Worm (Caenorhabditis elegans) whole organism, mixed stage, embryonic: ENCODE measurements around the gene C04A11.2.

Experiments
- bed-3 ChIP-seq: fragments of 200-800 bp; sonication (Bioruptor generic); optimal IDR thresholded peaks from 3 replicates; lab custom pipeline; 2018; ENCODE audit warnings: mild to moderate bottlenecking, missing genetic modification characterization, moderate library complexity, missing compliant biosample characterization
- ceh-39 ChIP-seq: fragments of 150-350 bp; optimal IDR thresholded peaks from 2 replicates; lab custom pipeline; 2014; ENCODE audit warnings: missing biosample characterization, missing genetic modification characterization
- ceh-43 ChIP-seq: fragments of 200-800 bp; sonication (Bioruptor generic); optimal IDR thresholded peaks from 2 replicates; lab custom pipeline; 2018; ENCODE audit warnings: mild to moderate bottlenecking, missing genetic modification characterization, moderate library complexity, missing compliant biosample characterization
- ceh-83 ChIP-seq: fragments of 200-800 bp; sonication (Bioruptor generic); optimal IDR thresholded peaks from 2 replicates; lab custom pipeline; 2018; ENCODE audit warnings: mild to moderate bottlenecking, missing genetic modification characterization, missing compliant biosample characterization
- ces-1 ChIP-seq: fragments of 150-350 bp; optimal IDR thresholded peaks from 2 replicates; lab custom pipeline; 2014; ENCODE audit warnings: missing biosample characterization, missing genetic modification reagents, missing genetic modification characterization
- cnd-1 ChIP-seq: fragments of 200-800 bp; sonication (Bioruptor generic); optimal IDR thresholded peaks from 2 replicates; lab custom pipeline; 2018; ENCODE audit warnings: mild to moderate bottlenecking, missing genetic modification characterization, missing compliant biosample characterization
- drap-1 ChIP-seq: fragments of 200-800 bp; sonication (Bioruptor generic); optimal IDR thresholded peaks from 3 replicates; lab custom pipeline; 2018; ENCODE audit warnings: mild to moderate bottlenecking, missing genetic modification characterization, missing compliant biosample characterization
- elt-3 ChIP-seq: fragments of 150-350 bp; optimal IDR thresholded peaks from 2 replicates; lab custom pipeline; 2014; ENCODE audit warnings: missing biosample characterization, missing genetic modification characterization
- lin-32 ChIP-seq: fragments of 200-800 bp; sonication (Bioruptor generic); optimal IDR thresholded peaks from 2 replicates; lab custom pipeline; 2018; ENCODE audit warnings: mild to moderate bottlenecking, missing genetic modification characterization, missing compliant biosample characterization
- lsy-2 ChIP-seq: fragments of 150-350 bp; optimal IDR thresholded peaks from 2 replicates; lab custom pipeline; 2014; ENCODE audit warnings: missing biosample characterization, missing genetic modification characterization
- mab-5 ChIP-seq: fragments of 150-350 bp; optimal IDR thresholded peaks from 2 replicates; lab custom pipeline; 2014; ENCODE audit warnings: missing biosample characterization, missing genetic modification characterization
- mep-1 ChIP-seq: fragments of 150-350 bp; optimal IDR thresholded peaks from 2 replicates; lab custom pipeline; 2017; ENCODE audit warnings: missing biosample characterization, missing genetic modification reagents, missing genetic modification characterization, inconsistent platforms
- mls-2 ChIP-seq: sonication (generic microtip); optimal IDR thresholded peaks from 2 replicates; lab custom pipeline; 2016; ENCODE audit warnings: mild to moderate bottlenecking, missing genetic modification characterization, moderate library complexity, missing compliant biosample characterization
- nhr-28 ChIP-seq: fragments of 150-350 bp; optimal IDR thresholded peaks from 2 replicates; lab custom pipeline; 2014; ENCODE audit warnings: missing biosample characterization, missing genetic modification characterization
- nhr-76 ChIP-seq: sonication (generic microtip); optimal IDR thresholded peaks from 2 replicates; lab custom pipeline; 2017; ENCODE audit warnings: missing biosample characterization, missing genetic modification characterization
- pha-4 ChIP-seq: fragments of 150-350 bp; optimal IDR thresholded peaks from 2 replicates; lab custom pipeline; 2018; ENCODE audit warnings: missing biosample characterization, missing genetic modification reagents, missing genetic modification characterization
- snpc-4 ChIP-seq: fragments of 150-350 bp; optimal IDR thresholded peaks from 2 replicates; lab custom pipeline; 2014; ENCODE audit warnings: missing biosample characterization, missing genetic modification characterization
- sptf-1 ChIP-seq: sonication (generic microtip); optimal IDR thresholded peaks from 2 replicates; lab custom pipeline; 2017; ENCODE audit warnings: mild to moderate bottlenecking, missing genetic modification characterization, moderate library complexity, missing compliant biosample characterization
- tbx-8 ChIP-seq: fragments of 200-800 bp; sonication (Bioruptor generic); optimal IDR thresholded peaks from 2 replicates; lab custom pipeline; 2018; ENCODE audit warnings: mild to moderate bottlenecking, missing genetic modification characterization, moderate library complexity, missing compliant biosample characterization
- unc-62 ChIP-seq: fragments of 150-350 bp; optimal IDR thresholded peaks from 2 replicates; lab custom pipeline; 2014; ENCODE audit warnings: missing biosample characterization, missing genetic modification reagents, missing genetic modification characterization
- zip-8 ChIP-seq: fragments of 150-350 bp; optimal IDR thresholded peaks from 2 replicates; lab custom pipeline; 2014; ENCODE audit warnings: missing biosample characterization, missing genetic modification characterization

The C04A11.2 gene

DNA sequence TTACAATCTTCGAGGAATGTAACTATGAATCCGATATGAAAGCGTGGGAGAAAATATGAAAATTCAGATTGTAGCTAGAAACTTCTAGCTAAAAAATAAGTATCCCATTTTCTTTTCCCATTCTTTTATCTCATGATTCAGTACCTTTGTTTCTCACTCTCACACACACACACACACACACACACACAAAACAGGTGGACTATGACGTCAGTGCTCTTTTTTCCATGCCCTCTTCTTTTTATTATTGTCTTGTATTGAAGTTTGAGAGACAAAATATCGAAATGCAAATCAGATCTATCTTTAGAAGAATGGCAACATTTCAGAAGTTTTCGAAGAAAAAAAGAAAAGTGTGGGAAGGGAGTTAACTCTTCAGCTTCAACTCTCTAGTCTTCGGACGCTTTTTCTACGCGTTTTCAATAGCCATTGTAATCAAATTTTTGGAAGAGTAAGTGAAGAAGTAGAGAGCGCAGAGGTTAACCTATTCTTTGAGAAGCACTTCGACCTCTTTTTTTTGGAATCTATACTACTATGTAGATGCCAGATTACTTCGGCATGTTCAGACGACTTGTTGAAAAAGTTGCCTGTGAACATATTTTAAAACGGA lies 34.6 kb downstream of the C04A11.2 start:
- TF ChIP-seq mep-1 (no peak), unc-62 (GFP tag; lab: Kevin White, UChicago) (no peak), ceh-43 (GFP tag; lab: Kevin White, UChicago) (no peak), snpc-4 (tag; lab: Kevin White, UChicago) (no peak), sptf-1 (no peak), ces-1 (GFP tag; lab: Kevin White, UChicago) (peak; percentile 72), lin-32 (GFP tag; lab: Kevin White, UChicago) (no peak), nhr-76 (tag; lab: Kevin White, UChicago) (no peak), zip-8 (tag; lab: Kevin White, UChicago) (peak; percentile 28), mab-5 (tag; lab: Kevin White, UChicago) (no peak), cnd-1 (tag; lab: Kevin White, UChicago) (no peak), ceh-39 (tag; lab: Kevin White, UChicago) (no peak), drap-1 (GFP tag; lab: Kevin White, UChicago) (no peak), ceh-83 (no peak), elt-3 (no peak), tbx-8 (GFP tag; lab: Kevin White, UChicago) (no peak), mls-2 (tag; lab: Kevin White, UChicago) (no peak)

ce11 chrX:13633032-13633431 lies 35.6 kb downstream of the C04A11.2 start:
- TF ChIP-seq mab-5 (tag; lab: Kevin White, UChicago) (no peak), ceh-39 (tag; lab: Kevin White, UChicago) (no peak)

DNA sequence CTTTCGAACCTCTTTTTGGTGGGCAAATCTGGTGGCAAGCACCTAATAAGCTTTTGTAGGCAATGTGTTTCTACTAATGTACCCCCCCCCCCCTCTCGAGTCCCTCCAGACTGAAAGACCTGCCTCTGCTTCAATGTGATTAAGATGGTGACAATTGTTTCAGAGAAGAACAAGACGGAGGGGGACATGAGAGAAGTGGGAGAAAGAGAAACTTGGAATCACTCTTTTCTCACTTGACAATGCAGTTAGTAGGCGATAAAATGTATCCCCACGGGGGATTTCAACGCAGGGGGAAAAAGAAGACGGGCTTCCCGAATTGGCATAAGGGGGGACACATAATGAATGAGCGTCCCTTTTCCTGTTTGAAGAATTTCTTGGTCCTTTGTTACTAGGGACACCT lies 36.4 kb downstream of the C04A11.2 start:
- TF ChIP-seq ces-1 (GFP tag; lab: Kevin White, UChicago) (peak; percentile 79), elt-3 (no peak), sptf-1 (peak; percentile 17)

- peak; percentile 77 for TF ChIP-seq ces-1 (GFP tag; lab: Kevin White, UChicago)
- no peak for TF ChIP-seq sptf-1
These were observed 37.4 kb downstream of the C04A11.2 start, which contains the start of gene nlg-1 for ce11 chrX:13631122-13631672. nlg-1 (minus strand) TSS chrX:13631172.

- TF ChIP-seq mep-1 (no peak), nhr-28 (tag; lab: Kevin White, UChicago) (no peak), bed-3 (no peak)
These were observed 47.0 kb downstream of the C04A11.2 start, which contains the start of gene Y12A6A.1 for ce11 chrX:13621628-13622027. Y12A6A.1 (minus strand) TSS chrX:13621728.

DNA sequence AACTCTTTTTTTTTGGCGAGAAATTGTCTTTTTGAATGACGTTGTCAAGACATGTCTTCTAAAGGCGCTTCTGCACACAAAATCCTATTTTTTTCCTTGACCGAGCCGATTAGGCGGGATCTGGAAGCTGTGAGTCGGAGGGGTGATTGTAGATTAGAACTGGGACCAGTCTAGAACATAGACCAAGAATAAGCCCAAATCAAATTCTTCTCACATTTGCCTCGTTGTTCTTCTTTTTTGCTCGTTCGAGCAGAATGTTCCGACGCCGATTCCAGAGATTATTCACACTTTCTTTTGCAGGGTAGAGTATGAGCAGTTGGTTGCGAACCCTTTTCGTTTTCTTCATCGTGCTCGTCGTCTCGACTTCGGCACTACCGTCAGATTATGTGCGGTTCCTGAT lies 50.1 kb downstream of the C04A11.2 start, which contains the start of gene nlp-53:
Gene nlp-53 (plus strand): TSS at position 301 of the 400 bp plus-strand sequence.
- TF ChIP-seq ceh-43 (GFP tag; lab: Kevin White, UChicago) = no peak
- TF ChIP-seq lsy-2 (tag; lab: Kevin White, UChicago) = no peak
- TF ChIP-seq pha-4 (tag; lab: Kevin White, UChicago) = no peak
